Worm (Caenorhabditis elegans) whole organism, midembryonic: ENCODE measurements around the gene K03B8.6.

Experiments
- flt-1 ChIP-seq: fragments of 200-800 bp; sonication (Bioruptor generic); IDR thresholded peaks from 2 replicates; pipeline ENCODE4 v1.3.6; 2022; ENCODE audit warnings: missing genetic modification characterization, missing compliant biosample characterization
- klf-2 ChIP-seq: fragments of 200-800 bp; sonication (Bioruptor generic); conservative IDR thresholded peaks from 2 replicates; pipeline ENCODE4 v1.3.6; 2022; ENCODE audit warnings: missing genetic modification reagents, missing genetic modification characterization, missing compliant biosample characterization

DNA sequence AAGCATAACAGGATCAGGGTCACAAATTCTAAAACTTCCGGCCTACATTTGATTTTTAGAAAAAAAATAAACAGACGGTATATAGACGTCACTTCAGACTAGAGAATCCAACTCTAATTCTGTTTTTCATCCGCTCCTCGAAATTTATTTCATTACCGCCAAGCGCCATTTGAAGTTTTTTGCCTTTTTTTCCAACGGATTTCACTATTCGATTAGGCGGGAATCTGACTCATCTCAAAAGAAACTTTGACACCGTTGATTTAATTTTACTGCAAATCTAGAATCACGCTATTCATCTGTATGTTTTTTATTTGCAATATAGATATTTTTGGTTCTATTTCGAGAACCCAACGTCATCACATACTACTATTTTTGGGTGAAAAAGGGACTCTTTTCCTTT is 23.4 kb downstream of the K03B8.6 start:
- TF ChIP-seq klf-2 (GFP tag; lab: Robert Waterston, UW) = no peak
- no peak for TF ChIP-seq flt-1
